Fruit fly (Drosophila melanogaster) whole organism, adult: ENCODE data around the gene CG6333.

ENCODE experiments used
- CG11617 ChIP-seq: fragments of 200-800 bp; sonication (Bioruptor generic); optimal IDR thresholded peaks from 2 replicates; lab custom pipeline; 2017; ENCODE audit warnings: mild to moderate bottlenecking, missing biosample characterization, missing genetic modification reagents, missing genetic modification characterization
- CG12768 ChIP-seq: fragments of 200-800 bp; sonication (Bioruptor generic); optimal IDR thresholded peaks from 2 replicates; lab custom pipeline; 2017; ENCODE audit warnings: missing biosample characterization, missing genetic modification characterization, mild to moderate bottlenecking, moderate library complexity, missing genetic modification reagents
- CG14711 ChIP-seq: fragments of 200-800 bp; sonication (Bioruptor generic); optimal IDR thresholded peaks from 2 replicates; lab custom pipeline; 2018; ENCODE audit warnings: missing biosample characterization, mild to moderate bottlenecking, missing genetic modification characterization, moderate library complexity
- CG1620 ChIP-seq: fragments of 200-800 bp; sonication (Bioruptor generic); optimal IDR thresholded peaks from 2 replicates; lab custom pipeline; 2016; ENCODE audit warnings: missing biosample characterization, missing genetic modification characterization
- CG33017 ChIP-seq: fragments of 200-800 bp; sonication (Bioruptor generic); optimal IDR thresholded peaks from 2 replicates; lab custom pipeline; 2018; ENCODE audit warnings: missing biosample characterization, mild to moderate bottlenecking, missing genetic modification characterization, moderate library complexity
- CG5204 ChIP-seq: fragments of 200-800 bp; sonication (Bioruptor generic); optimal IDR thresholded peaks from 2 replicates; lab custom pipeline; 2016; ENCODE audit warnings: missing biosample characterization, missing genetic modification characterization
- CG7045 ChIP-seq: fragments of 200-800 bp; sonication (Bioruptor generic); optimal IDR thresholded peaks from 2 replicates; lab custom pipeline; 2017; ENCODE audit warnings: missing biosample characterization, mild to moderate bottlenecking, missing genetic modification characterization
- CG7101 ChIP-seq: fragments of 200-800 bp; sonication (Bioruptor generic); optimal IDR thresholded peaks from 2 replicates; lab custom pipeline; 2018; ENCODE audit warnings: missing biosample characterization, mild to moderate bottlenecking, missing genetic modification characterization, moderate library complexity
- Clk ChIP-seq: fragments of 200-800 bp; sonication (Bioruptor generic); optimal IDR thresholded peaks from 2 replicates; lab custom pipeline; 2017; ENCODE audit warnings: missing biosample characterization, missing genetic modification characterization
- Crg-1 ChIP-seq: fragments of 200-800 bp; sonication (Bioruptor generic); optimal IDR thresholded peaks from 2 replicates; lab custom pipeline; 2016; ENCODE audit warnings: missing biosample characterization, missing genetic modification characterization
- Hr96 ChIP-seq: fragments of 200-800 bp; sonication (Bioruptor generic); optimal IDR thresholded peaks from 2 replicates; lab custom pipeline; 2016; ENCODE audit warnings: missing biosample characterization, missing genetic modification characterization
- Mnt ChIP-seq: fragments of 200-800 bp; sonication (Bioruptor generic); optimal IDR thresholded peaks from 2 replicates; lab custom pipeline; 2016; ENCODE audit warnings: missing biosample characterization, mild to moderate bottlenecking, missing genetic modification characterization
- bab1 ChIP-seq: fragments of 200-800 bp; sonication (Bioruptor generic); optimal IDR thresholded peaks from 3 replicates; lab custom pipeline; 2019; ENCODE audit warnings: missing biosample characterization, mild to moderate bottlenecking, missing genetic modification characterization, moderate library complexity
- cic ChIP-seq: fragments of 200-800 bp; sonication (Bioruptor generic); optimal IDR thresholded peaks from 2 replicates; lab custom pipeline; 2017; ENCODE audit warnings: missing biosample characterization, mild to moderate bottlenecking, missing genetic modification characterization, moderate library complexity
- cnc ChIP-seq, 2 experiments: fragments of >200 bp; optimal IDR thresholded peaks; 2 replicates each; lab custom pipeline; 2017
- kay ChIP-seq: fragments of 200-800 bp; sonication (Bioruptor generic); peaks from one replicate; lab custom pipeline; 2016; ENCODE audit warnings: missing biosample characterization, missing genetic modification characterization, borderline replicate concordance
- ovo ChIP-seq: fragments of 200-800 bp; sonication (Bioruptor generic); optimal IDR thresholded peaks from 2 replicates; lab custom pipeline; 2016; ENCODE audit warnings: missing biosample characterization, missing genetic modification characterization
- tj ChIP-seq: fragments of 200-800 bp; sonication (Bioruptor generic); optimal IDR thresholded peaks from 3 replicates; lab custom pipeline; 2017; ENCODE audit warnings: missing biosample characterization, mild to moderate bottlenecking, missing genetic modification characterization, moderate library complexity
- toe ChIP-seq: fragments of 200-800 bp; sonication (Bioruptor generic); optimal IDR thresholded peaks from 2 replicates; lab custom pipeline; 2016; ENCODE audit warnings: missing biosample characterization, missing genetic modification characterization

CG6333 gene

dm6 chr3L:17476496-17476895 is 9.5 kb downstream of the CG6333 start:
- TF ChIP-seq Crg-1 (GFP tag; lab: Kevin White, UChicago) (no peak), ovo (no peak), CG7101 (tag; lab: Kevin White, UChicago) (no peak), kay (GFP tag; lab: Kevin White, UChicago) (no peak), tj (no peak), CG1620 (GFP tag; lab: Kevin White, UChicago) (no peak), CG12768 (GFP tag; lab: Kevin White, UChicago) (no peak), CG14711 (no peak), CG7045 (GFP tag; lab: Kevin White, UChicago) (no peak), cic (GFP tag; lab: Kevin White, UChicago) (no peak), Mnt (no peak), toe (GFP tag; lab: Kevin White, UChicago) (no peak), CG33017 (tag; lab: Kevin White, UChicago) (no peak)

- TF ChIP-seq ovo = peak; percentile 42
- TF ChIP-seq Crg-1 (GFP tag; lab: Kevin White, UChicago) = peak; percentile 51
- TF ChIP-seq CG14711 = peak; percentile 67
- peak; percentile 55 for TF ChIP-seq CG11617
- TF ChIP-seq CG33017 (tag; lab: Kevin White, UChicago) = no peak
- no peak for TF ChIP-seq cnc (optimal IDR thresholded peaks at IDR 0.05; lab: Kevin White, UChicago)
- TF ChIP-seq CG1620 (GFP tag; lab: Kevin White, UChicago) = peak; percentile 33
- peak; percentile 52 for TF ChIP-seq CG7045 (GFP tag; lab: Kevin White, UChicago)
- no peak for TF ChIP-seq CG5204 (GFP tag; lab: Kevin White, UChicago)
- peak; percentile 52 for TF ChIP-seq tj
- TF ChIP-seq cic (GFP tag; lab: Kevin White, UChicago) = peak; percentile 10
- no peak for TF ChIP-seq CG7101 (tag; lab: Kevin White, UChicago)
- TF ChIP-seq Clk (GFP tag; lab: Kevin White, UChicago) = no peak
- peak; percentile 51 for TF ChIP-seq Mnt
- TF ChIP-seq toe (GFP tag; lab: Kevin White, UChicago) = peak; percentile 45
- TF ChIP-seq bab1 (GFP tag; lab: Kevin White, UChicago) = peak; percentile 83
- TF ChIP-seq CG12768 (GFP tag; lab: Kevin White, UChicago) = no peak
- TF ChIP-seq kay (GFP tag; lab: Kevin White, UChicago) = peak; percentile 80
Observed at dm6 chr3L:17475979-17476393, 10.0 kb downstream of the CG6333 start, which contains the start of gene CG34250. Gene CG34250, plus strand, starts transcription at chr3L:17476222.

- no peak for TF ChIP-seq kay (GFP tag; lab: Kevin White, UChicago)
- TF ChIP-seq CG14711 = peak; percentile 3
- TF ChIP-seq Clk (GFP tag; lab: Kevin White, UChicago) = no peak
- TF ChIP-seq bab1 (GFP tag; lab: Kevin White, UChicago) = peak; percentile 53
- TF ChIP-seq Mnt = peak; percentile 17
Observed at dm6 chr3L:17474711-17475451, 11.1 kb downstream of the CG6333 start, which contains the start of the genes UQCR-Q and CG46525. Gene UQCR-Q, plus strand, starts transcription at chr3L:17474761. Gene CG46525, plus strand, starts transcription at chr3L:17475220.

dm6 chr3L:17473889-17474288 is 12.1 kb downstream of the CG6333 start:
- no peak for TF ChIP-seq ovo
- no peak for TF ChIP-seq bab1 (GFP tag; lab: Kevin White, UChicago)

- no peak for TF ChIP-seq CG7045 (GFP tag; lab: Kevin White, UChicago)
- TF ChIP-seq CG33017 (tag; lab: Kevin White, UChicago) = no peak
- TF ChIP-seq cic (GFP tag; lab: Kevin White, UChicago) = no peak
- no peak for TF ChIP-seq Clk (GFP tag; lab: Kevin White, UChicago)
- TF ChIP-seq CG14711 = no peak
- no peak for TF ChIP-seq CG1620 (GFP tag; lab: Kevin White, UChicago)
- no peak for TF ChIP-seq cnc (optimal IDR thresholded peaks at IDR 0.05; lab: Kevin White, UChicago)
- TF ChIP-seq ovo = no peak
- no peak for TF ChIP-seq tj
- no peak for TF ChIP-seq CG12768 (GFP tag; lab: Kevin White, UChicago)
- no peak for TF ChIP-seq Crg-1 (GFP tag; lab: Kevin White, UChicago)
- TF ChIP-seq CG11617 = no peak
- TF ChIP-seq CG5204 (GFP tag; lab: Kevin White, UChicago) = no peak
- TF ChIP-seq kay (GFP tag; lab: Kevin White, UChicago) = no peak
- no peak for TF ChIP-seq toe (GFP tag; lab: Kevin White, UChicago)
- TF ChIP-seq Hr96 (GFP tag; lab: Kevin White, UChicago) = no peak
Observed at dm6 chr3L:17470110-17470509, 15.9 kb downstream of the CG6333 start, which contains the start of gene SecCl. Gene SecCl, plus strand, starts transcription at chr3L:17470127.

- TF ChIP-seq bab1 (GFP tag; lab: Kevin White, UChicago) (peak; percentile 35), CG1620 (GFP tag; lab: Kevin White, UChicago) (no peak)
Observed at dm6 chr3L:17465804-17466203, 20.2 kb downstream of the CG6333 start, which contains the start of gene QIL1. Gene QIL1, plus strand, starts transcription at chr3L:17465945.

- TF ChIP-seq Hr96 (GFP tag; lab: Kevin White, UChicago) (no peak), Mnt (no peak)
Observed at dm6 chr3L:17462474-17462873, 23.6 kb downstream of the CG6333 start.
